Fruit fly (Drosophila melanogaster): ENCODE measurements around the gene plh.

dm6 chr3R:5019436-5019835 lies 8.6 kb upstream of the plh start:
- TF ChIP-seq CG15514 (GFP tag; optimal IDR thresholded peaks at IDR 0.05) (no peak), insv (GFP tag; optimal IDR thresholded peaks at IDR 0.05) (no peak), wek (GFP tag; optimal IDR thresholded peaks at IDR 0.05) (no peak), Ada2b (GFP tag; IDR thresholded peaks at IDR 0.05) (no peak), rib (GFP tag; IDR thresholded peaks at IDR 0.05) (no peak)
